Worm (Caenorhabditis elegans): ENCODE measurements around the gene cyp-13A3.
A peak's percentile ranks its signal among the peaks of the same experiment; 100 is the strongest.

cyp-13A3 gene

DNA sequence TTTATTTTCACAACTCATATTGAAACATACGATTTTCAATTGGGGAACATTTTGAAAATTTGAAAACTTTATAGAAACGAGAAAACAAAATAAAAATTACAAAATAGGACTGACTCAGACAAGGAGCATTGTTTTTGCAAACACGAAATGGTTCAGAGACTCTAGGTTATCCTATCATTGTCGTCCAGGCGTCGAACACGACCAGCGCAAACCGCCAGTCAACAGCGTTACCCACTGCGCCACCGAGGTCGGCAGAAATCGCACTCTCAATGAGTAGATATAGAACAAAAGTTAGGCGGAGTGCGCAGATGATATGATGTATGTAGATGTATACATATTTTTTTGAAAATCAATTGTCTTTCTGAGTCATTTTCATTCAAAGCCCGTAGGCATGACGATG, 18.4 kb downstream of the cyp-13A3 start:
- TF ChIP-seq nhr-25 (tag; optimal IDR thresholded peaks at IDR 0.05) (peak; percentile 6), nhr-23 (tag; optimal IDR thresholded peaks at IDR 0.05) (no peak), peb-1 (tag; optimal IDR thresholded peaks at IDR 0.05) (no peak), lin-11 (tag; optimal IDR thresholded peaks at IDR 0.05) (peak; percentile 76), mdl-1 (tag; optimal IDR thresholded peaks at IDR 0.05) (no peak), unc-55 (GFP tag; optimal IDR thresholded peaks at IDR 0.05) (peak; percentile 41), fos-1 (tag; optimal IDR thresholded peaks at IDR 0.05) (peak; percentile 52), nhr-12 (tag; optimal IDR thresholded peaks at IDR 0.05) (no peak), aly-2 (tag; optimal IDR thresholded peaks at IDR 0.05) (no peak), ceh-16 (tag; optimal IDR thresholded peaks at IDR 0.05) (no peak), F13H6.1 (tag; optimal IDR thresholded peaks at IDR 0.05) (peak; percentile 49), lsy-2 (tag; optimal IDR thresholded peaks at IDR 0.05) (peak; percentile 32 to 43), R02D3.7 (tag; optimal IDR thresholded peaks at IDR 0.05) (peak; percentile 3), lin-39 (tag; optimal IDR thresholded peaks at IDR 0.05) (no peak), crh-2 (tag; optimal IDR thresholded peaks at IDR 0.05) (peak; percentile 59), elt-3 (tag; optimal IDR thresholded peaks at IDR 0.05) (no peak), unc-39 (tag; optimal IDR thresholded peaks at IDR 0.05) (no peak), nhr-10 (tag; optimal IDR thresholded peaks at IDR 0.05) (no peak), zag-1 (tag; optimal IDR thresholded peaks at IDR 0.05) (no peak), sma-3 (GFP tag; optimal IDR thresholded peaks at IDR 0.05) (peak; percentile 82), ZK546.5 (tag; optimal IDR thresholded peaks at IDR 0.05) (no peak), C34F6.9 (tag; optimal IDR thresholded peaks at IDR 0.05) (peak; percentile 4), ama-1 (optimal IDR thresholded peaks at IDR 0.05) (no peak), nhr-6 (tag; optimal IDR thresholded peaks at IDR 0.05) (no peak), snpc-4 (tag; optimal IDR thresholded peaks at IDR 0.05) (peak; percentile 29), nhr-237 (tag; optimal IDR thresholded peaks at IDR 0.05) (no peak), mab-5 (tag; optimal IDR thresholded peaks at IDR 0.05) (peak; percentile 27), skn-1 (tag; optimal IDR thresholded peaks at IDR 0.05) (no peak), egl-27 (tag; optimal IDR thresholded peaks at IDR 0.05) (no peak), nhr-11 (tag; optimal IDR thresholded peaks at IDR 0.05) (no peak), ztf-11 (tag; optimal IDR thresholded peaks at IDR 0.05) (no peak), elt-1 (tag; optimal IDR thresholded peaks at IDR 0.05) (no peak), sem-4 (tag; optimal IDR thresholded peaks at IDR 0.05) (peak; percentile 47), gmeb-1 (tag; optimal IDR thresholded peaks at IDR 0.05) (peak; percentile 45), alr-1 (tag; optimal IDR thresholded peaks at IDR 0.05) (no peak), ztf-1 (GFP tag; conservative IDR thresholded peaks at IDR 0.05) (no peak), mbf-1 (tag; optimal IDR thresholded peaks at IDR 0.05) (no peak), blmp-1 (tag; optimal IDR thresholded peaks at IDR 0.05; ENCODE audit: insufficient read depth) (no peak), sma-9 (GFP tag; optimal IDR thresholded peaks at IDR 0.05) (peak; percentile 74), sma-9 (tag; optimal IDR thresholded peaks at IDR 0.05) (no peak), dmd-4 (tag; optimal IDR thresholded peaks at IDR 0.05) (no peak), nhr-77 (tag; optimal IDR thresholded peaks at IDR 0.05) (no peak), ceh-82 (tag; optimal IDR thresholded peaks at IDR 0.05) (no peak), unc-62 (GFP tag; optimal IDR thresholded peaks at IDR 0.05) (no peak), nhr-129 (tag; optimal IDR thresholded peaks at IDR 0.05) (peak; percentile 43), nhr-21 (tag; optimal IDR thresholded peaks at IDR 0.05) (peak; percentile 67), lin-13 (GFP tag; optimal IDR thresholded peaks at IDR 0.05) (peak; percentile 52), Y55F3AM.14 (GFP tag; optimal IDR thresholded peaks at IDR 0.05) (peak; percentile 60), ztf-4 (tag; optimal IDR thresholded peaks at IDR 0.05) (no peak)

All from whole organism, L2 larva.